Worm (Caenorhabditis elegans): Measurements from ENCODE around the gene Y38F2AR.3.

The Y38F2AR.3 gene

ce11 chrIV:2383713-2384112, at the start of gene Y38F2AR.3:
TSS of gene Y38F2AR.3 (plus strand) at chrIV:2384013.
- TF ChIP-seq nhr-76 (tag; optimal IDR thresholded peaks at IDR 0.05) (no peak), egl-5 (tag; optimal IDR thresholded peaks at IDR 0.05) (no peak), sea-2 (GFP tag; optimal IDR thresholded peaks at IDR 0.05) (no peak), pha-4 (tag; optimal IDR thresholded peaks at IDR 0.05) (no peak), ceh-82 (tag; optimal IDR thresholded peaks at IDR 0.05) (no peak), mdl-1 (tag; optimal IDR thresholded peaks at IDR 0.05) (no peak), ztf-11 (tag; optimal IDR thresholded peaks at IDR 0.05) (no peak), zag-1 (tag; optimal IDR thresholded peaks at IDR 0.05) (no peak), hmg-11 (tag; optimal IDR thresholded peaks at IDR 0.05) (no peak), daf-12 (tag; optimal IDR thresholded peaks at IDR 0.05) (no peak)

ce11 chrIV:2348862-2349321, 34.9 kb upstream of the Y38F2AR.3 start, which contains the start of the genes ppgn-1 and tftc-1:
TSS of gene ppgn-1 (minus strand) at chrIV:2348912.
TSS of gene tftc-1 (plus strand) at chrIV:2349271.
- TF ChIP-seq aly-2 (tag; optimal IDR thresholded peaks at IDR 0.05) = no peak
- TF ChIP-seq nhr-25 (tag; optimal IDR thresholded peaks at IDR 0.05) = no peak
- TF ChIP-seq fkh-2 (tag; optimal IDR thresholded peaks at IDR 0.05) = no peak
- TF ChIP-seq snpc-4 (tag; optimal IDR thresholded peaks at IDR 0.05) = peak; percentile 16
- no peak for TF ChIP-seq lin-39 (tag; optimal IDR thresholded peaks at IDR 0.05)
- TF ChIP-seq nhr-76 (tag; optimal IDR thresholded peaks at IDR 0.05) = no peak
- no peak for TF ChIP-seq egl-27 (tag; optimal IDR thresholded peaks at IDR 0.05)
- no peak for TF ChIP-seq nhr-11 (tag; optimal IDR thresholded peaks at IDR 0.05)
- no peak for TF ChIP-seq pqm-1 (tag; optimal IDR thresholded peaks at IDR 0.05)
- TF ChIP-seq nhr-77 (tag; optimal IDR thresholded peaks at IDR 0.05) = no peak
- no peak for TF ChIP-seq ztf-4 (tag; optimal IDR thresholded peaks at IDR 0.05)
- TF ChIP-seq ceh-16 (tag; optimal IDR thresholded peaks at IDR 0.05) = no peak
- TF ChIP-seq ztf-11 (tag; optimal IDR thresholded peaks at IDR 0.05) = no peak
- TF ChIP-seq skn-1 (tag; optimal IDR thresholded peaks at IDR 0.05) = no peak
- TF ChIP-seq lin-15B (tag; optimal IDR thresholded peaks at IDR 0.05) = peak; percentile 74
- no peak for TF ChIP-seq nhr-28 (tag; optimal IDR thresholded peaks at IDR 0.05)
- TF ChIP-seq hmg-11 (tag; optimal IDR thresholded peaks at IDR 0.05) = peak; percentile 36
- peak; percentile 53 for TF ChIP-seq nfya-1 (tag; optimal IDR thresholded peaks at IDR 0.05; ENCODE audit: insufficient read depth)
- TF ChIP-seq nhr-43 (tag; optimal IDR thresholded peaks at IDR 0.05; ENCODE audit: poor library complexity, severe bottlenecking) = no peak
- no peak for TF ChIP-seq unc-62 (GFP tag; optimal IDR thresholded peaks at IDR 0.05)
- no peak for TF ChIP-seq elt-2 (tag; optimal IDR thresholded peaks at IDR 0.05)
- TF ChIP-seq tbx-2 (tag; optimal IDR thresholded peaks at IDR 0.05) = no peak
- TF ChIP-seq nhr-12 (tag; optimal IDR thresholded peaks at IDR 0.05) = no peak
- TF ChIP-seq ZK546.5 (tag; optimal IDR thresholded peaks at IDR 0.05) = no peak
- peak; percentile 39 for TF ChIP-seq nhr-23 (tag; optimal IDR thresholded peaks at IDR 0.05)
- TF ChIP-seq eor-1 (tag; optimal IDR thresholded peaks at IDR 0.05) = peak in 1 of 2 experiments; percentile 41
- no peak for TF ChIP-seq egl-5 (tag; optimal IDR thresholded peaks at IDR 0.05)
- TF ChIP-seq fkh-10 (GFP tag; optimal IDR thresholded peaks at IDR 0.05) = no peak
- TF ChIP-seq pha-4 (tag; optimal IDR thresholded peaks at IDR 0.05) = peak; percentile 76
- no peak for TF ChIP-seq daf-12 (tag; optimal IDR thresholded peaks at IDR 0.05)
- TF ChIP-seq ceh-82 (tag; optimal IDR thresholded peaks at IDR 0.05) = no peak
- TF ChIP-seq jun-1 (tag; optimal IDR thresholded peaks at IDR 0.05) = no peak
- TF ChIP-seq unc-39 (tag; optimal IDR thresholded peaks at IDR 0.05) = no peak
- no peak for TF ChIP-seq sea-2 (GFP tag; optimal IDR thresholded peaks at IDR 0.05)
- TF ChIP-seq elt-3 (tag; optimal IDR thresholded peaks at IDR 0.05) = no peak
- TF ChIP-seq R02D3.7 (tag; optimal IDR thresholded peaks at IDR 0.05) = peak; percentile 21
- no peak for TF ChIP-seq nhr-67 (tag; optimal IDR thresholded peaks at IDR 0.05)
- TF ChIP-seq nhr-237 (tag; optimal IDR thresholded peaks at IDR 0.05) = no peak
- no peak for TF ChIP-seq ama-1 (optimal IDR thresholded peaks at IDR 0.05)
- TF ChIP-seq ceh-28 (tag; optimal IDR thresholded peaks at IDR 0.05) = no peak
- TF ChIP-seq lsy-12 (tag; optimal IDR thresholded peaks at IDR 0.05) = no peak
- TF ChIP-seq zag-1 (tag; optimal IDR thresholded peaks at IDR 0.05) = no peak
- no peak for TF ChIP-seq mml-1 (tag; optimal IDR thresholded peaks at IDR 0.05)
- no peak for TF ChIP-seq elt-1 (tag; optimal IDR thresholded peaks at IDR 0.05)
- no peak for TF ChIP-seq ceh-9 (tag; optimal IDR thresholded peaks at IDR 0.05)
- no peak for TF ChIP-seq fos-1 (tag; optimal IDR thresholded peaks at IDR 0.05)
- no peak for TF ChIP-seq mdl-1 (tag; optimal IDR thresholded peaks at IDR 0.05)

Data from whole organism, L3 larva.